Worm (Caenorhabditis elegans) whole organism, dauer: ENCODE measurements around the gene M162.5.

Experiments
- unc-62 ChIP-seq: sonication (generic microtip); optimal IDR thresholded peaks from 2 replicates; lab custom pipeline; 2017; ENCODE audit warnings: missing biosample characterization, missing genetic modification reagents, missing genetic modification characterization

Gene M162.5

DNA sequence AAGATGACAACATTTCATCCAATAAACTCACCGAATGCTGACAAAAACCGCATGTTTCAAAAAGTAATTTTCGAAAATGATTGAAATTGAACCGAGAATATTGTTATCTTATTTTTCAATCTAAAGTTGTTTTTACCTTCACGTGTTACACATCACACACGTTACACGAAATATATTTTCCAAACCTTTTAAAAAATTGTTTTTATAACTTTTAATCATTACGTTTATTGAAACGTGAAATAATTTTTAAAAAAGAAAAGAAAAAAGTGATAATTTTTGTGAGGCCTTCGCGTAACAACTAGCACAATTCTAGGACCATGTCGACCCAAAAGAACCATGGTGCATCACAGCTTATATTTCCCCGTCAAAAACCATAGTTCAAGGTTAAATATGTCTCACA lies 34.1 kb downstream of the M162.5 start, which contains the start of gene M162.7:
M162.7 (minus strand) TSS at position 101 of the 400 bp plus-strand sequence.
- no peak for TF ChIP-seq unc-62 (GFP tag; lab: Kevin White, UChicago)

ce11 chrV:19801033-19801432 lies 40.2 kb downstream of the M162.5 start, which contains the start of gene Y116F11B.2:
Y116F11B.2 (minus strand) TSS chrV:19801133.
- no peak for TF ChIP-seq unc-62 (GFP tag; lab: Kevin White, UChicago)

ce11 chrV:19802797-19803196 lies 41.9 kb downstream of the M162.5 start:
- TF ChIP-seq unc-62 (GFP tag; lab: Kevin White, UChicago) = no peak

DNA sequence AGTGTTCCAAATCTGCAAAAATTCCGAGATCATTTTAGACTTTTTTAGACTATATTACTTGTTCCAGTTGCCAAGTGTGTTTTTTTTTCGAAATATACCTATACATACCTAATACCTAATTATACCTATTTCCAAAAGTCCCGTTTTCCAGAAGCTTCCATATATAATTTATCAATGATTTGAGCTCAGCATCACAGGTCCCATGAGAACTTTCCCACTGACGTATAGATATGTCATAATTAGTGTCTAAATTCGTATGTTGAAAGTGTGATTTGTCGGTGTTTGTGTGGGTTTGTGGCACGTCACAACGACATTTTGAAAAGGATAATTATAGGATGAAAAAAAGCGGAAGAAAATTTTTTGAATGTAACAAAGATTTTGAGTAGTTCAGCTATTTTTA lies 44.7 kb downstream of the M162.5 start:
- TF ChIP-seq unc-62 (GFP tag; lab: Kevin White, UChicago) = no peak

- TF ChIP-seq unc-62 (GFP tag; lab: Kevin White, UChicago) = no peak
These were observed 54.0 kb downstream of the M162.5 start, which contains the start of gene daf-28 for ce11 chrV:19814833-19815232. daf-28 (plus strand) TSS chrV:19815133.
